Worm (Caenorhabditis elegans) whole organism, mixed stage, embryonic: ENCODE results near the gene Y38E10A.8.

Experiments
- M03D4.4 ChIP-seq: sonication (generic microtip); optimal IDR thresholded peaks from 2 replicates; lab custom pipeline; 2017; ENCODE audit warnings: mild to moderate bottlenecking, missing genetic modification characterization, missing compliant biosample characterization
- blmp-1 ChIP-seq: fragments of 150-350 bp; optimal IDR thresholded peaks from 2 replicates; lab custom pipeline; 2014; ENCODE audit warnings: missing biosample characterization, missing genetic modification characterization
- ceh-39 ChIP-seq: fragments of 150-350 bp; optimal IDR thresholded peaks from 2 replicates; lab custom pipeline; 2014; ENCODE audit warnings: missing biosample characterization, missing genetic modification characterization
- ceh-43 ChIP-seq: fragments of 200-800 bp; sonication (Bioruptor generic); optimal IDR thresholded peaks from 2 replicates; lab custom pipeline; 2018; ENCODE audit warnings: mild to moderate bottlenecking, missing genetic modification characterization, moderate library complexity, missing compliant biosample characterization
- ceh-83 ChIP-seq: fragments of 200-800 bp; sonication (Bioruptor generic); optimal IDR thresholded peaks from 2 replicates; lab custom pipeline; 2018; ENCODE audit warnings: mild to moderate bottlenecking, missing genetic modification characterization, missing compliant biosample characterization
- ces-1 ChIP-seq: fragments of 150-350 bp; optimal IDR thresholded peaks from 2 replicates; lab custom pipeline; 2014; ENCODE audit warnings: missing biosample characterization, missing genetic modification reagents, missing genetic modification characterization
- cnd-1 ChIP-seq: fragments of 200-800 bp; sonication (Bioruptor generic); optimal IDR thresholded peaks from 2 replicates; lab custom pipeline; 2018; ENCODE audit warnings: mild to moderate bottlenecking, missing genetic modification characterization, missing compliant biosample characterization
- drap-1 ChIP-seq: fragments of 200-800 bp; sonication (Bioruptor generic); optimal IDR thresholded peaks from 3 replicates; lab custom pipeline; 2018; ENCODE audit warnings: mild to moderate bottlenecking, missing genetic modification characterization, missing compliant biosample characterization
- elt-1 ChIP-seq: sonication (generic microtip); optimal IDR thresholded peaks from 2 replicates; lab custom pipeline; 2017; ENCODE audit warnings: missing genetic modification characterization, mild to moderate bottlenecking, missing compliant biosample characterization, antibody characterized with exemption, moderate library complexity, borderline replicate concordance; ENCODE audit not compliant: insufficient read depth
- elt-3 ChIP-seq: fragments of 150-350 bp; optimal IDR thresholded peaks from 2 replicates; lab custom pipeline; 2014; ENCODE audit warnings: missing biosample characterization, missing genetic modification characterization
- flh-1 ChIP-seq: fragments of 200-800 bp; sonication (Bioruptor generic); optimal IDR thresholded peaks from 2 replicates; lab custom pipeline; 2018; ENCODE audit warnings: mild to moderate bottlenecking, missing genetic modification characterization, moderate library complexity, missing compliant biosample characterization
- ham-2 ChIP-seq: fragments of 200-800 bp; sonication (Bioruptor generic); optimal IDR thresholded peaks from 2 replicates; lab custom pipeline; 2018; ENCODE audit warnings: mild to moderate bottlenecking, missing genetic modification characterization, missing compliant biosample characterization
- hlh-1 ChIP-seq: fragments of 150-350 bp; optimal IDR thresholded peaks from 2 replicates; lab custom pipeline; 2014; ENCODE audit warnings: missing biosample characterization, missing genetic modification reagents, missing genetic modification characterization
- lin-13 ChIP-seq: fragments of 150-350 bp; optimal IDR thresholded peaks from 2 replicates; lab custom pipeline; 2014; ENCODE audit warnings: missing biosample characterization, missing genetic modification characterization
- lin-32 ChIP-seq: fragments of 200-800 bp; sonication (Bioruptor generic); optimal IDR thresholded peaks from 2 replicates; lab custom pipeline; 2018; ENCODE audit warnings: mild to moderate bottlenecking, missing genetic modification characterization, missing compliant biosample characterization
- lsy-2 ChIP-seq: fragments of 150-350 bp; optimal IDR thresholded peaks from 2 replicates; lab custom pipeline; 2014; ENCODE audit warnings: missing biosample characterization, missing genetic modification characterization
- mab-5 ChIP-seq: fragments of 150-350 bp; optimal IDR thresholded peaks from 2 replicates; lab custom pipeline; 2014; ENCODE audit warnings: missing biosample characterization, missing genetic modification characterization
- mep-1 ChIP-seq: fragments of 150-350 bp; optimal IDR thresholded peaks from 2 replicates; lab custom pipeline; 2017; ENCODE audit warnings: missing biosample characterization, missing genetic modification reagents, missing genetic modification characterization, inconsistent platforms
- mls-2 ChIP-seq: sonication (generic microtip); optimal IDR thresholded peaks from 2 replicates; lab custom pipeline; 2016; ENCODE audit warnings: mild to moderate bottlenecking, missing genetic modification characterization, moderate library complexity, missing compliant biosample characterization
- nhr-12 ChIP-seq: fragments of 150-350 bp; optimal IDR thresholded peaks from 2 replicates; lab custom pipeline; 2014; ENCODE audit warnings: missing biosample characterization, missing genetic modification characterization
- nhr-2 ChIP-seq: fragments of 150-350 bp; optimal IDR thresholded peaks from 2 replicates; lab custom pipeline; 2014; ENCODE audit warnings: missing biosample characterization, missing genetic modification characterization
- nhr-237 ChIP-seq: fragments of 150-350 bp; optimal IDR thresholded peaks from 2 replicates; lab custom pipeline; 2014; ENCODE audit warnings: missing biosample characterization, missing genetic modification characterization
- nhr-28 ChIP-seq: fragments of 150-350 bp; optimal IDR thresholded peaks from 2 replicates; lab custom pipeline; 2014; ENCODE audit warnings: missing biosample characterization, missing genetic modification characterization
- nhr-76 ChIP-seq: sonication (generic microtip); optimal IDR thresholded peaks from 2 replicates; lab custom pipeline; 2017; ENCODE audit warnings: missing biosample characterization, missing genetic modification characterization
- pha-4 ChIP-seq: fragments of 150-350 bp; optimal IDR thresholded peaks from 2 replicates; lab custom pipeline; 2018; ENCODE audit warnings: missing biosample characterization, missing genetic modification reagents, missing genetic modification characterization
- sem-2 ChIP-seq: fragments of 200-800 bp; sonication (Bioruptor generic); optimal IDR thresholded peaks from 2 replicates; lab custom pipeline; 2018; ENCODE audit warnings: mild to moderate bottlenecking, missing genetic modification characterization, missing compliant biosample characterization
- snpc-4 ChIP-seq: fragments of 150-350 bp; optimal IDR thresholded peaks from 2 replicates; lab custom pipeline; 2014; ENCODE audit warnings: missing biosample characterization, missing genetic modification characterization
- sptf-1 ChIP-seq: sonication (generic microtip); optimal IDR thresholded peaks from 2 replicates; lab custom pipeline; 2017; ENCODE audit warnings: mild to moderate bottlenecking, missing genetic modification characterization, moderate library complexity, missing compliant biosample characterization
- tbx-8 ChIP-seq: fragments of 200-800 bp; sonication (Bioruptor generic); optimal IDR thresholded peaks from 2 replicates; lab custom pipeline; 2018; ENCODE audit warnings: mild to moderate bottlenecking, missing genetic modification characterization, moderate library complexity, missing compliant biosample characterization
- unc-120 ChIP-seq: sonication (generic microtip); optimal IDR thresholded peaks from 2 replicates; lab custom pipeline; 2017; ENCODE audit warnings: missing genetic modification characterization, missing compliant biosample characterization; ENCODE audit not compliant: poor library complexity, severe bottlenecking
- unc-62 ChIP-seq: fragments of 150-350 bp; optimal IDR thresholded peaks from 2 replicates; lab custom pipeline; 2014; ENCODE audit warnings: missing biosample characterization, missing genetic modification reagents, missing genetic modification characterization
- zip-8 ChIP-seq: fragments of 150-350 bp; optimal IDR thresholded peaks from 2 replicates; lab custom pipeline; 2014; ENCODE audit warnings: missing biosample characterization, missing genetic modification characterization

Y38E10A.8 gene

DNA sequence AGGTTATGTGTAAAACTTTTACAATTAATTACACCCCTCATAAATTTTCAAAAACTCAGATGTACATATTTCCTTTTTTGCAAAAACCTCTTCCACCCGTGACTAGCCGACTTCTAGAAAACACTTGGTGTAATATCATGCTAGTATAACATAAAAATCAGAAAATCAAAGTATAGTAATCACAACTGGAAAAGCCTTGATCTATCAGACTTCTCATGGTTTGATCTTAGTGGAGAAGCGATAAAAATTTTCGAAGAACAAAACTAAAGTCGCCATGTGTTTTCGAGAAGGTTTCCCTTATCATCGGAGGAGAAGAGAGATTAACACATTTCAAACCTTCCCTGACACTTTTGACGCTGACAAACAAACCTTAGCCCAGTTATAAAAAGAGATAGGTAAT is 21.6 kb downstream of the Y38E10A.8 start, which contains the start of gene nspe-5:
Gene nspe-5, plus strand, starts transcription at position 301 of the 400 bp plus-strand sequence.
- TF ChIP-seq snpc-4 (tag; lab: Kevin White, UChicago) (no peak), ces-1 (GFP tag; lab: Kevin White, UChicago) (no peak)

DNA sequence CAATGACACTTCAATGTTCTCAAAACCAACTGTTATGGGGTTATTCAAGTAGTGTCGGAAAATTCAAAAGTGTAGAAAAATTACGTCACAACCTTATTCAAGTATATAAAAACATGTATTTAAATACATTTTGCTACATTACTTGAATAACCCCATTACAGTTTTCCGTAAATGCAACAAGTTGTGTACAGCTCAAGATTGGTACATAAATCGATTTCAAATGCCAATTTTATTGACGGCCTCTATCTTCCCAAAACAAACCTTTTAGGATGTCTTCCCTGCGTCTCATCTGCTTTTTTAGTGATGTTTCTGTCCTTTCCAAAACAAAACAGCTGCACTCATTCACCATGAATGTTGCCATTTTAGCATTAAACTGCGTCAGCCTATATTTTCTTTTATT is 22.4 kb downstream of the Y38E10A.8 start, which contains the start of gene Y38E10A.28:
Gene Y38E10A.28, plus strand, starts transcription at position 301 of the 400 bp plus-strand sequence.
- TF ChIP-seq unc-120 (tag; lab: Kevin White, UChicago) (no peak), cnd-1 (tag; lab: Kevin White, UChicago) (no peak), mep-1 (no peak), mls-2 (tag; lab: Kevin White, UChicago) (no peak), ceh-43 (GFP tag; lab: Kevin White, UChicago) (no peak), lin-32 (GFP tag; lab: Kevin White, UChicago) (no peak), nhr-12 (tag; lab: Kevin White, UChicago) (no peak), ces-1 (GFP tag; lab: Kevin White, UChicago) (no peak), drap-1 (GFP tag; lab: Kevin White, UChicago) (no peak)

DNA sequence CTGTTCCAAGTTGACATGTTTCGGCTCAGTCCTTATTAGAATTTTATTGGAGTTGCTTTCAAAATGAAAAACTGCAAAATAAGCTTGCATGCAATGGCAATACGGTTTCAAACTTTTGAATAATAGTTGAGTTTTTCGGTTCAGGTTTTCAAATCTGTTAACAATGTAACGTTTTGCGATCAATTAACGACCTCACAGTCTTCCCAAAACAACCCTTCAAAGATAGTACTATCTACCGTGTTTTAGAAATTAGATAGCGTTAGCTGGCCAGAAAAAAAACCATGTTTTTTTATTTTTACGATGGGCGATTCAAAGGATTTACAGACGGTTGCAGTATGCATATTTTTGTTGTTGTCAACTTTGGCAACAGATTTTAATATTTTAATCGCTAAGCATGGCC is 23.9 kb downstream of the Y38E10A.8 start, which contains the start of gene Y38E10A.34:
Gene Y38E10A.34, plus strand, starts transcription at position 301 of the 400 bp plus-strand sequence.
- no peak for TF ChIP-seq ceh-39 (tag; lab: Kevin White, UChicago)

DNA sequence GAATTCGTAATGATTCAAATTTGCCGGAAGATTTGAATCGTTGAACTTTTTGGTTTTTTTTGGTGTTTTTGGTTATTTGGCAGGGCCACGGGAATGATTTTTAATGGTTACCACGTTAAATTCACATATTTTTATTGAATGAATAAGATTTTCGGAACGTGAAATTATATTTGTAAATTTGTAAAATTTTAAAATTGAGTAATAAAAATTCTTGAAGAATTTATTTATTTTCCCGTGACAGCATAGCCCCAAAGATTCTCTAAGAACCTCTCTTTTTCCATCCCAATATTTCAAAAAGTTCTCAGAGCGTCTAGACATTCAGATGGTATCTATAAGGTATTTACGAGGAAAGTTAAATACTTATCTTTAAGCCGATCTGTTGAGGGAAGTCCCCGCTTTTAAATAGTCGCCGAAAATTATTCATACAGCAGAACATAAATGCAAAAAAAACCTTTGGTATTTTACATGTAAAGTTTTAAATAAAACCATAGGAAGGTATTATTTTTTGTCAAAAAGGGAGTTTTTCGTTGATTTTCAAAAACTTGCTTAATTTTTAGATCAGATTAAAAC is 27.8 kb downstream of the Y38E10A.8 start, which contains the start of gene Y38E10A.17:
Gene Y38E10A.17, minus strand, starts transcription at position 51 of the 570 bp plus-strand sequence.
- TF ChIP-seq M03D4.4 (no peak), drap-1 (GFP tag; lab: Kevin White, UChicago) (no peak), flh-1 (no peak), sem-2 (GFP tag; lab: Kevin White, UChicago) (no peak), mab-5 (no peak), nhr-237 (tag; lab: Kevin White, UChicago) (no peak), cnd-1 (tag; lab: Kevin White, UChicago) (no peak), elt-1 (tag; lab: Kevin White, UChicago) (no peak), nhr-76 (tag; lab: Kevin White, UChicago) (no peak), unc-62 (no peak), nhr-28 (tag; lab: Kevin White, UChicago) (no peak), lin-32 (GFP tag; lab: Kevin White, UChicago) (no peak), lsy-2 (tag; lab: Kevin White, UChicago) (no peak), blmp-1 (tag; lab: Kevin White, UChicago) (no peak)
- TF ChIP-seq, all 35 proteins: peak for 0

- no peak for TF ChIP-seq mep-1
- no peak for TF ChIP-seq nhr-2 (tag; lab: Kevin White, UChicago)
- no peak for TF ChIP-seq drap-1 (GFP tag; lab: Kevin White, UChicago)
- no peak for TF ChIP-seq lin-32 (GFP tag; lab: Kevin White, UChicago)
Measured at ce11 chrII:12636602-12637001, 29.6 kb downstream of the Y38E10A.8 start, which contains the start of gene nhr-234. Gene nhr-234 (plus strand): TSS chrII:12636678.

DNA sequence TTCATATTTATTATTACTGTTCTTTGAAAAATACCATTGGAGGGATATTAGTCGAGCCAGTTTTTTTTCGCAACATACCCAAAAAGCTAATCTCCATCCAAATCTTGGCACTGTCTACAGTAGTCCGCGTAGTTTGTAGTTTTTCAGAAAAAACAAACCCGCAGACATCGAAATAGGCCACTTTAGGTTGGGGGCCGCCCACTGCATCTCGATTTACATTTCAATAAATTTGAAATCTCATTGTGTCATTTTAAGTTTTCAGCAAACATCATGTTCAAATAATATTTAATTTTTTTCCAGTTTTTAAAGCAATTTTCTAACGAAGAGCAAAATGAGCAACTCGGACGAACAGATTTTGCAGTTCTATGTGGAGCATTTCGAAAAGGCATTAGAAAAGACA is 33.4 kb downstream of the Y38E10A.8 start, which contains the start of gene nhr-235:
Gene nhr-235, plus strand, starts transcription at position 301 of the 400 bp plus-strand sequence.
- TF ChIP-seq nhr-2 (tag; lab: Kevin White, UChicago) (no peak), ces-1 (GFP tag; lab: Kevin White, UChicago) (no peak), nhr-28 (tag; lab: Kevin White, UChicago) (no peak), ceh-83 (GFP tag; lab: Kevin White, UChicago) (no peak)
- TF ChIP-seq, all 35 proteins: peak for 0

DNA sequence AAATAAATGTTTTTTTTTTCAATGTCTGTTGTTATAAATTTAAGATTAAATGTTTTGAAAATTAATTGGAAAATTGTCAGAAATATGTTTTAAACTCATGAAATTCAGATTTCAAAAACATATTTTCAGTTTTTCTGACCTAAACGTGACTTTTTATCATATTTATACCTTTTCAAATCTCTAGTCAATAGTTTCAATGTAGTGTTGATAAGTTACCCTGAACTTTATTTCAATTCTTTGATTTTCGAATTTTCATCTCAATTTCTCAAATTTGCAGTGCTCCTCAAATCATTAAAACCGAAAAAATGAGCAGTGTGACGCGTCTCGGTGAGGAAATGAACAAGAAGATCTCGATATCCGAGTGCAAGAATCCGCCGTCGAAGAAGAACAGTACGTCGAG is 47.4 kb downstream of the Y38E10A.8 start, which contains the start of gene rgs-4:
Gene rgs-4, plus strand, starts transcription at position 301 of the 400 bp plus-strand sequence.
- no peak for TF ChIP-seq mep-1
- no peak for TF ChIP-seq nhr-12 (tag; lab: Kevin White, UChicago)
- no peak for TF ChIP-seq pha-4 (tag; lab: Kevin White, UChicago)
- TF ChIP-seq unc-62 = no peak
- no peak for TF ChIP-seq snpc-4 (tag; lab: Kevin White, UChicago)
- no peak for TF ChIP-seq elt-3 (tag; lab: Kevin White, UChicago)
- TF ChIP-seq ceh-39 (tag; lab: Kevin White, UChicago) = no peak
- TF ChIP-seq mls-2 (tag; lab: Kevin White, UChicago) = no peak
- TF ChIP-seq lin-13 (tag; lab: Kevin White, UChicago) = no peak
- TF ChIP-seq sem-2 (GFP tag; lab: Kevin White, UChicago) = no peak
- no peak for TF ChIP-seq sptf-1 (tag; lab: Kevin White, UChicago)
- no peak for TF ChIP-seq unc-120 (tag; lab: Kevin White, UChicago)
- no peak for TF ChIP-seq ham-2 (GFP tag; lab: Kevin White, UChicago)
- TF ChIP-seq drap-1 (GFP tag; lab: Kevin White, UChicago) = no peak
- no peak for TF ChIP-seq zip-8
- TF ChIP-seq elt-1 (tag; lab: Kevin White, UChicago) = no peak
- TF ChIP-seq hlh-1 (tag; lab: Kevin White, UChicago) = no peak
- TF ChIP-seq ces-1 (GFP tag; lab: Kevin White, UChicago) = no peak
- TF ChIP-seq tbx-8 = no peak
- TF ChIP-seq nhr-76 (tag; lab: Kevin White, UChicago) = no peak
